Worm (Caenorhabditis elegans) whole organism, late embryonic: ENCODE measurements around the gene sre-24.

ENCODE experiments used
- F13H6.1 ChIP-seq: sonication (generic microtip); optimal IDR thresholded peaks from 2 replicates; lab custom pipeline; 2016; ENCODE audit warnings: missing genetic modification characterization, missing compliant biosample characterization
- K02D7.2 ChIP-seq: sonication (generic microtip); optimal IDR thresholded peaks from 2 replicates; lab custom pipeline; 2017; ENCODE audit warnings: mild to moderate bottlenecking, missing genetic modification characterization, missing compliant biosample characterization
- K09A11.1 ChIP-seq: sonication (generic microtip); optimal IDR thresholded peaks from 2 replicates; lab custom pipeline; 2017; ENCODE audit warnings: antibody characterized with exemption, mild to moderate bottlenecking, missing genetic modification characterization, missing compliant biosample characterization; ENCODE audit not compliant: insufficient read depth
- Y22D7AL.16 ChIP-seq: sonication (generic microtip); optimal IDR thresholded peaks from 2 replicates; lab custom pipeline; 2016; ENCODE audit warnings: missing genetic modification characterization, missing compliant biosample characterization
- ahr-1 ChIP-seq: sonication (generic microtip); optimal IDR thresholded peaks from 2 replicates; lab custom pipeline; 2016; ENCODE audit warnings: missing genetic modification characterization, missing compliant biosample characterization
- ceh-19 ChIP-seq: fragments of 200-800 bp; sonication (Bioruptor generic); optimal IDR thresholded peaks from 2 replicates; lab custom pipeline; 2018; ENCODE audit warnings: mild to moderate bottlenecking, missing genetic modification characterization, missing compliant biosample characterization
- ceh-24 ChIP-seq: sonication (generic microtip); optimal IDR thresholded peaks from 2 replicates; lab custom pipeline; 2016; ENCODE audit warnings: mild to moderate bottlenecking, missing genetic modification characterization, missing compliant biosample characterization
- ceh-31 ChIP-seq: sonication (generic microtip); optimal IDR thresholded peaks from 2 replicates; lab custom pipeline; 2016; ENCODE audit warnings: missing genetic modification characterization, missing compliant biosample characterization
- ceh-34 ChIP-seq: sonication (generic microtip); optimal IDR thresholded peaks from 2 replicates; lab custom pipeline; 2016; ENCODE audit warnings: mild to moderate bottlenecking, missing genetic modification characterization, missing compliant biosample characterization
- ceh-45 ChIP-seq: fragments of 200-800 bp; sonication (Bioruptor generic); IDR thresholded peaks from 2 replicates; pipeline ENCODE4 v1.3.6; 2022; ENCODE audit warnings: missing genetic modification reagents, missing genetic modification characterization, missing compliant biosample characterization
- ceh-48 ChIP-seq: sonication (generic microtip); optimal IDR thresholded peaks from 2 replicates; lab custom pipeline; 2016; ENCODE audit warnings: missing genetic modification characterization, inconsistent platforms, missing compliant biosample characterization
- ceh-9 ChIP-seq: sonication (generic microtip); optimal IDR thresholded peaks from 2 replicates; lab custom pipeline; 2016; ENCODE audit warnings: mild to moderate bottlenecking, missing genetic modification characterization, inconsistent platforms, missing compliant biosample characterization
- elt-2 ChIP-seq: sonication (generic microtip); optimal IDR thresholded peaks from 2 replicates; lab custom pipeline; 2016; ENCODE audit warnings: missing genetic modification reagents, missing genetic modification characterization, missing compliant biosample characterization
- ets-4 ChIP-seq: sonication (generic microtip); optimal IDR thresholded peaks from 2 replicates; lab custom pipeline; 2016; ENCODE audit warnings: missing genetic modification characterization, missing compliant biosample characterization
- eyg-1 ChIP-seq: sonication (generic microtip); optimal IDR thresholded peaks from 2 replicates; lab custom pipeline; 2016; ENCODE audit warnings: missing genotype, missing genetic modification characterization, missing compliant biosample characterization
- fkh-10 ChIP-seq: fragments of 150-350 bp; optimal IDR thresholded peaks from 2 replicates; lab custom pipeline; 2014; ENCODE audit warnings: missing biosample characterization, missing genetic modification reagents, missing genetic modification characterization
- fkh-6 ChIP-seq: sonication (generic microtip); optimal IDR thresholded peaks from 2 replicates; lab custom pipeline; 2016; ENCODE audit warnings: missing genetic modification characterization, missing compliant biosample characterization
- hlh-13 ChIP-seq: fragments of 200-800 bp; sonication (Bioruptor generic); optimal IDR thresholded peaks from 2 replicates; lab custom pipeline; 2018; ENCODE audit warnings: mild to moderate bottlenecking, missing genetic modification characterization, missing compliant biosample characterization
- hlh-15 ChIP-seq: sonication (generic microtip); optimal IDR thresholded peaks from 2 replicates; lab custom pipeline; 2016; ENCODE audit warnings: missing genetic modification characterization, missing compliant biosample characterization
- hlh-6 ChIP-seq: sonication (generic microtip); optimal IDR thresholded peaks from 2 replicates; lab custom pipeline; 2016; ENCODE audit warnings: missing genotype, missing genetic modification characterization, missing compliant biosample characterization
- hlh-8 ChIP-seq: sonication (generic microtip); optimal IDR thresholded peaks from 2 replicates; lab custom pipeline; 2016; ENCODE audit warnings: missing genotype, missing genetic modification characterization, missing compliant biosample characterization
- lim-6 ChIP-seq: sonication (generic microtip); optimal IDR thresholded peaks from 2 replicates; lab custom pipeline; 2016; ENCODE audit warnings: missing genetic modification characterization, missing compliant biosample characterization
- mec-3 ChIP-seq: sonication (generic microtip); optimal IDR thresholded peaks from 2 replicates; lab custom pipeline; 2016; ENCODE audit warnings: borderline replicate concordance, missing genetic modification characterization, missing compliant biosample characterization
- nfya-1 ChIP-seq: sonication (generic microtip); optimal IDR thresholded peaks from 2 replicates; lab custom pipeline; 2017; ENCODE audit warnings: missing genetic modification characterization, mild to moderate bottlenecking, missing compliant biosample characterization, antibody characterized with exemption, moderate library complexity
- nhr-11 ChIP-seq: fragments of 150-350 bp; optimal IDR thresholded peaks from 2 replicates; lab custom pipeline; 2014; ENCODE audit warnings: missing biosample characterization, missing genetic modification characterization
- npax-4 ChIP-seq: sonication (generic microtip); optimal IDR thresholded peaks from 2 replicates; lab custom pipeline; 2016; ENCODE audit warnings: missing genetic modification characterization, missing compliant biosample characterization
- odd-2 ChIP-seq: sonication (generic microtip); optimal IDR thresholded peaks from 2 replicates; lab custom pipeline; 2017; ENCODE audit warnings: antibody characterized with exemption, mild to moderate bottlenecking, missing genetic modification characterization, missing compliant biosample characterization
- pag-3 ChIP-seq: sonication (generic microtip); optimal IDR thresholded peaks from 2 replicates; lab custom pipeline; 2016; ENCODE audit warnings: missing compliant biosample characterization, missing genetic modification characterization, borderline replicate concordance
- pax-1 ChIP-seq: fragments of 150-350 bp; optimal IDR thresholded peaks from 2 replicates; lab custom pipeline; 2014; ENCODE audit warnings: missing biosample characterization, missing genetic modification characterization
- pha-4 ChIP-seq: fragments of 150-350 bp; optimal IDR thresholded peaks from 2 replicates; lab custom pipeline; 2018; ENCODE audit warnings: missing biosample characterization, missing genetic modification reagents, missing genetic modification characterization
- sdc-2 ChIP-seq: sonication (generic microtip); optimal IDR thresholded peaks from 2 replicates; lab custom pipeline; 2016; ENCODE audit warnings: missing genotype, missing genetic modification characterization, missing compliant biosample characterization
- sox-2 ChIP-seq: fragments of 200-800 bp; sonication (Bioruptor generic); IDR thresholded peaks from 2 replicates; pipeline ENCODE4 v1.3.6; 2022; ENCODE audit warnings: missing genetic modification reagents, missing genetic modification characterization, missing compliant biosample characterization
- syd-9 ChIP-seq: sonication (generic microtip); optimal IDR thresholded peaks from 2 replicates; lab custom pipeline; 2016; ENCODE audit warnings: mild to moderate bottlenecking, missing genetic modification characterization, moderate library complexity, missing compliant biosample characterization
- tbx-2 ChIP-seq: sonication (generic microtip); optimal IDR thresholded peaks from 2 replicates; lab custom pipeline; 2016; ENCODE audit warnings: missing genetic modification characterization, missing compliant biosample characterization
- ttx-3 ChIP-seq: sonication (generic microtip); optimal IDR thresholded peaks from 2 replicates; lab custom pipeline; 2016; ENCODE audit warnings: missing genetic modification reagents, missing genetic modification characterization, missing compliant biosample characterization
- unc-3 ChIP-seq, 2 experiments: fragments of 200-800 bp in 1 of 2; sonication (Bioruptor generic) in 1 of 2; sonication (generic microtip) in 1 of 2; conservative IDR thresholded peaks in 1 of 2; optimal IDR thresholded peaks in 1 of 2; 2 replicates each; pipeline versions ENCODE4 v1.3.6 to Lab custom; 2016 to 2022; ENCODE audit warnings: missing compliant biosample characterization in 2 of 2, missing genetic modification characterization in 2 of 2, missing genetic modification reagents in 1 of 2
- unc-86 ChIP-seq: sonication (generic microtip); optimal IDR thresholded peaks from 2 replicates; lab custom pipeline; 2016; ENCODE audit warnings: missing genetic modification characterization, missing compliant biosample characterization
- zip-5 ChIP-seq: sonication (generic microtip); optimal IDR thresholded peaks from 2 replicates; lab custom pipeline; 2016; ENCODE audit warnings: missing genetic modification characterization, missing compliant biosample characterization

Gene sre-24

DNA sequence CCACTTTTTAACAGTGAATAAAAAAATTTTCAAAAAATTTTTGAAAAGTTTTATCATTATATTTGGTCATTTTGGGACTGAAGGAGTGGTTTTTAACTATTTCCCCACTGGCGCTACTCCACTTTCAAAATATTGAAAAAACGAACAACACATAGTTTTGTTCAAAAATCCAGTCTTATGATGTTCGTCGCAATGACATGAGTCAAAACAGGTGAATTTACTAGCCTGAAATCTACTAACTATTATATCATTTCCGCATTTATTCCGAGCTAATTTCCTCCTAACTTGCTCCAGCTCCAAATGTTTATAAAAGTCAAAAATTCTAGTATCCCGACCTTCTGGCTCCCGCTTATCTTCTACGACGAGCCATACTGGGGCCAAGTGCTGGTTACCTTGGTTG, at the start of gene sre-24:
TSS of gene sre-24 (plus strand) at position 301 of the 400 bp plus-strand sequence.
- TF ChIP-seq F13H6.1 (tag; lab: Kevin White, UChicago) (no peak), sdc-2 (tag; lab: Kevin White, UChicago) (no peak), ceh-45 (GFP tag; lab: Robert Waterston, UW) (no peak), hlh-15 (no peak), hlh-8 (tag; lab: Kevin White, UChicago) (no peak), K02D7.2 (no peak), zip-5 (tag; lab: Kevin White, UChicago) (no peak), ceh-31 (tag; lab: Kevin White, UChicago) (no peak)

- no peak for TF ChIP-seq pax-1 (tag; lab: Kevin White, UChicago)
- no peak for TF ChIP-seq npax-4 (tag; lab: Kevin White, UChicago)
These were observed 48.0 kb upstream of the sre-24 start, which contains the start of gene srj-45 for ce11 chrV:2836501-2836900. TSS of gene srj-45 (minus strand) at chrV:2836601.

DNA sequence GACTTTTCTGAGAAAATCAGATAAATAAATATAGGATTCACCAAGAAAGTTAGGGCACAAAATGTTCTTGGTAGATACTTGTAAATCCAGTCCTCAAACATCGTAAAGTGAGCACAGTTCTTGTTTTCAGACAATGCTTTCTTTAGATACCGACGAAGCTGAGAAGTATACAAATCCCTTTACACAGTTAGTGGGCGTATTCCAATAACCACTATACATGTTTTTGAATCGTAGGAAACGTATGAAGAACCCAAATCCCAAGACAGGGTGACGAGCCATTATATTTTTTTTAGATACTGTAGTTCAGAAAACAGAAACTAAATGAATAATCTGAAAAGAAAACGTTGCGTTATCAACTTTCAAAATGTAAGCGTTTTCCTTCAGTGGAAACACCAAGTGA, 38.7 kb upstream of the sre-24 start, which contains the start of gene srj-44:
TSS of gene srj-44 (minus strand) at position 101 of the 400 bp plus-strand sequence.
- no peak for TF ChIP-seq unc-86 (tag; lab: Kevin White, UChicago)
- TF ChIP-seq pag-3 (tag; lab: Kevin White, UChicago) = no peak
- TF ChIP-seq ceh-34 (tag; lab: Kevin White, UChicago) = no peak
- TF ChIP-seq mec-3 (tag; lab: Kevin White, UChicago) = no peak
- TF ChIP-seq pha-4 = no peak
- TF ChIP-seq fkh-10 (GFP tag; lab: Kevin White, UChicago) = no peak
- no peak for TF ChIP-seq K09A11.1 (tag; lab: Kevin White, UChicago)
- TF ChIP-seq zip-5 (tag; lab: Kevin White, UChicago) = no peak
- no peak for TF ChIP-seq hlh-13 (GFP tag; lab: Kevin White, UChicago)
- TF ChIP-seq ceh-19 = no peak
- no peak for TF ChIP-seq lim-6 (tag; lab: Kevin White, UChicago)
- TF ChIP-seq ets-4 = no peak
- TF ChIP-seq ahr-1 (tag; lab: Kevin White, UChicago) = no peak
- TF ChIP-seq tbx-2 (tag; lab: Kevin White, UChicago) = no peak
- no peak for TF ChIP-seq nhr-11 (tag; lab: Kevin White, UChicago)
- no peak for TF ChIP-seq ceh-24

DNA sequence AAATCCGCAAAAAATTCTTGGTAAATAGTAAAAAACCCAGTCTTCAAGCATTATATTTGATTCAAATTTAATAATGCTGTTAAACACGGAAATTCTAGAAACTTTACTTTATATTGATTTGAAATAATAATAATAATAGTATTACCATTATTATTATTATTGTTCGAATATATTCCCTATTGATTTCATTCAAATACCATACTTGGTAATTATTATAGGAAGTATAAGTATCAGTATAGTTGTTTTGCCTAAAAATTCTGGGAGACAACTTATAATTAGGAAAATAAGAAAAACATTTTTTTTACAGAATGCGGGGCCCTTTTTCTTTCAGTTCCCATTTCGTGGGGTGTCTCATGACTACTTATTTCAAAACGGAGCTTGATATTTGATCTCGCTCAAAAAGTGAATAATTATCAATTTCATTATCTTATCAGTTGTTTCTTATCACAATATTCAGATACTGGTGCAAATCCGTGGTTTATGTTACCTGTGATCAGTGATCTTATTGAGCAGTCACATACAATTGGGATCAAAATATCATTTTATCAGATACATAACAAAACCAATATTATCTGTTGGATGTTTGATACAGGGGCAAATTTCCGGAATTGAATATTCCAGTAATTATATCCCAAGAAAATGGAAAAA, 36.1 kb upstream of the sre-24 start, which contains the start of gene srj-49:
TSS of gene srj-49 (minus strand) at position 51 of the 648 bp plus-strand sequence.
- TF ChIP-seq sox-2 (GFP tag; lab: Robert Waterston, UW) (no peak), ahr-1 (tag; lab: Kevin White, UChicago) (no peak), elt-2 (peak; percentile 86)

ce11 chrV:2849071-2849470, 35.4 kb upstream of the sre-24 start, which contains the start of gene ugt-53:
TSS of gene ugt-53 (plus strand) at chrV:2849343.
- TF ChIP-seq mec-3 (tag; lab: Kevin White, UChicago) (no peak), ceh-48 (tag; lab: Kevin White, UChicago) (no peak), elt-2 (peak; percentile 6), hlh-15 (no peak)
- TF ChIP-seq, all 69 proteins: peak for 1

- TF ChIP-seq ets-4 (no peak), Y22D7AL.16 (tag; lab: Kevin White, UChicago) (no peak), ceh-9 (tag; lab: Kevin White, UChicago) (no peak), lim-6 (tag; lab: Kevin White, UChicago) (no peak), eyg-1 (tag; lab: Kevin White, UChicago) (no peak), ttx-3 (no peak), nfya-1 (tag; lab: Kevin White, UChicago) (no peak), odd-2 (tag; lab: Kevin White, UChicago) (no peak), hlh-6 (tag; lab: Kevin White, UChicago) (no peak), unc-3 (GFP tag; conservative IDR thresholded peaks at IDR 0.05; lab: Robert Waterston, UW) (no peak), unc-3 (tag; optimal IDR thresholded peaks at IDR 0.05; lab: Kevin White, UChicago) (no peak), syd-9 (tag; lab: Kevin White, UChicago) (no peak), fkh-6 (tag; lab: Kevin White, UChicago) (no peak)
- TF ChIP-seq, all 69 proteins: peak for 0
These were observed 29.0 kb upstream of the sre-24 start, which contains the start of gene srj-57 for ce11 chrV:2855473-2855872. TSS of gene srj-57 (minus strand) at chrV:2855573.
